Fruit fly (Drosophila melanogaster) whole organism, prepupa: ENCODE measurements around the gene CG1503.

Experiments used
- CG11294 ChIP-seq: fragments of 200-800 bp; sonication (Bioruptor generic); IDR thresholded peaks from 2 replicates; pipeline ENCODE4 v1.3.6; 2022; ENCODE audit warnings: missing biosample characterization, missing genetic modification characterization
- CG11762 ChIP-seq: fragments of 200-800 bp; sonication (Bioruptor generic); optimal IDR thresholded peaks from 3 replicates; lab custom pipeline; 2016; ENCODE audit warnings: missing biosample characterization, missing genetic modification characterization; ENCODE audit not compliant: insufficient read depth
- CG15336 ChIP-seq: fragments of 200-800 bp; sonication (Bioruptor generic); IDR thresholded peaks from 2 replicates; pipeline ENCODE4 v1.3.6; 2022; ENCODE audit warnings: missing biosample characterization, missing genetic modification characterization
- CG1621 ChIP-seq: fragments of 200-800 bp; sonication (Bioruptor generic); optimal IDR thresholded peaks from 3 replicates; lab custom pipeline; 2018; ENCODE audit warnings: missing biosample characterization, mild to moderate bottlenecking, missing genetic modification characterization
- CG3032 ChIP-seq: fragments of 200-800 bp; optimal IDR thresholded peaks from 2 replicates; lab custom pipeline; 2019; ENCODE audit warnings: missing biosample characterization, mild to moderate bottlenecking, missing genetic modification characterization, moderate library complexity
- CG32006 ChIP-seq: fragments of 200-800 bp; sonication (Bioruptor generic); optimal IDR thresholded peaks from 3 replicates; lab custom pipeline; 2017; ENCODE audit warnings: missing biosample characterization, mild to moderate bottlenecking, missing genetic modification characterization
- CG3919 ChIP-seq: fragments of 200-800 bp; sonication (Bioruptor generic); optimal IDR thresholded peaks from 3 replicates; lab custom pipeline; 2016; ENCODE audit warnings: missing biosample characterization, missing genetic modification characterization
- CG4318 ChIP-seq: fragments of 200-800 bp; sonication (Bioruptor generic); optimal IDR thresholded peaks from 3 replicates; lab custom pipeline; 2017; ENCODE audit warnings: missing biosample characterization, mild to moderate bottlenecking, missing genetic modification characterization
- CG6163 ChIP-seq: fragments of 200-800 bp; sonication (Bioruptor generic); IDR thresholded peaks from 3 replicates; pipeline ENCODE4 v1.3.6; 2022; ENCODE audit warnings: missing biosample characterization, missing genetic modification characterization
- CG6276 ChIP-seq: fragments of 200-800 bp; sonication (Bioruptor generic); optimal IDR thresholded peaks from 2 replicates; lab custom pipeline; 2017; ENCODE audit warnings: missing biosample characterization, mild to moderate bottlenecking, missing genetic modification characterization
- CG6808 ChIP-seq: fragments of 200-800 bp; sonication (Bioruptor generic); optimal IDR thresholded peaks from 3 replicates; lab custom pipeline; 2017; ENCODE audit warnings: missing biosample characterization, missing genetic modification characterization, mild to moderate bottlenecking, moderate library complexity, missing genetic modification reagents
- CG6854 ChIP-seq: fragments of 200-800 bp; sonication (Bioruptor generic); optimal IDR thresholded peaks from 2 replicates; lab custom pipeline; 2017; ENCODE audit warnings: missing biosample characterization, mild to moderate bottlenecking, missing genetic modification characterization
- CG8119 ChIP-seq: fragments of 200-800 bp; sonication (Bioruptor generic); IDR thresholded peaks from 3 replicates; pipeline ENCODE4 v1.3.6; 2022; ENCODE audit warnings: missing biosample characterization, missing genetic modification characterization
- CG8319 ChIP-seq: fragments of 200-800 bp; sonication (Bioruptor generic); optimal IDR thresholded peaks from 3 replicates; lab custom pipeline; 2016; ENCODE audit warnings: missing biosample characterization, missing genetic modification characterization
- CG8632 ChIP-seq: fragments of 200-800 bp; sonication (Bioruptor generic); optimal IDR thresholded peaks from 3 replicates; lab custom pipeline; 2016; ENCODE audit warnings: missing biosample characterization, missing genetic modification characterization
- CG9139 ChIP-seq: fragments of 200-800 bp; sonication (Bioruptor generic); optimal IDR thresholded peaks from 3 replicates; lab custom pipeline; 2017; ENCODE audit warnings: missing biosample characterization, mild to moderate bottlenecking, missing genetic modification characterization
- Eip78C ChIP-seq: fragments of 200-800 bp; sonication (Bioruptor generic); peaks from one replicate; lab custom pipeline; 2016; ENCODE audit warnings: missing biosample characterization, missing genetic modification characterization
- Eip93F ChIP-seq: fragments of 200-800 bp; sonication (Bioruptor generic); optimal IDR thresholded peaks from 2 replicates; lab custom pipeline; 2016; ENCODE audit warnings: missing biosample characterization, mild to moderate bottlenecking, missing genetic modification characterization
- Ets21C ChIP-seq: fragments of 200-800 bp; sonication (Bioruptor generic); optimal IDR thresholded peaks from 3 replicates; lab custom pipeline; 2016; ENCODE audit warnings: missing biosample characterization, missing genetic modification characterization
- Ets96B ChIP-seq: fragments of 200-800 bp; optimal IDR thresholded peaks from 2 replicates; lab custom pipeline; 2019; ENCODE audit warnings: missing biosample characterization, mild to moderate bottlenecking, missing genetic modification characterization, moderate library complexity
- Hr38 ChIP-seq: sonication (Bioruptor generic); optimal IDR thresholded peaks from 2 replicates; lab custom pipeline; 2016; ENCODE audit warnings: missing biosample characterization, missing genetic modification characterization
- Hr39 ChIP-seq: fragments of 200-800 bp; sonication (Bioruptor generic); optimal IDR thresholded peaks from 2 replicates; lab custom pipeline; 2016; ENCODE audit warnings: missing biosample characterization, missing genetic modification characterization
- Hr4 ChIP-seq: fragments of 200-800 bp; sonication (Bioruptor generic); optimal IDR thresholded peaks from 3 replicates; lab custom pipeline; 2016; ENCODE audit warnings: missing biosample characterization, missing genetic modification characterization
- OdsH ChIP-seq: fragments of 200-800 bp; sonication (Bioruptor generic); optimal IDR thresholded peaks from 3 replicates; lab custom pipeline; 2016; ENCODE audit warnings: missing biosample characterization, missing genetic modification characterization
- Sox14 ChIP-seq: fragments of 200-800 bp; sonication (Bioruptor generic); optimal IDR thresholded peaks from 3 replicates; lab custom pipeline; 2016; ENCODE audit warnings: missing biosample characterization, missing genetic modification characterization
- acj6 ChIP-seq: fragments of 200-800 bp; sonication (Bioruptor generic); optimal IDR thresholded peaks from 3 replicates; lab custom pipeline; 2016; ENCODE audit warnings: missing biosample characterization, missing genetic modification characterization
- cyc ChIP-seq: fragments of 200-800 bp; sonication (Bioruptor generic); optimal IDR thresholded peaks from 3 replicates; lab custom pipeline; 2016; ENCODE audit warnings: missing biosample characterization, missing genetic modification characterization
- dsx ChIP-seq: fragments of 200-800 bp; optimal IDR thresholded peaks from 3 replicates; lab custom pipeline; 2019; ENCODE audit warnings: missing biosample characterization, mild to moderate bottlenecking, missing genetic modification characterization, moderate library complexity; ENCODE audit not compliant: poor library complexity, severe bottlenecking
- eg ChIP-seq: fragments of 200-800 bp; sonication (Bioruptor generic); IDR thresholded peaks from 3 replicates; pipeline ENCODE4 v1.3.6; 2022; ENCODE audit warnings: missing biosample characterization, missing genetic modification characterization
- fkh ChIP-seq: fragments of 200-800 bp; sonication (Bioruptor generic); optimal IDR thresholded peaks from 3 replicates; lab custom pipeline; 2017; ENCODE audit warnings: missing biosample characterization, mild to moderate bottlenecking, missing genetic modification characterization, moderate library complexity
- lz ChIP-seq: fragments of 200-800 bp; sonication (Bioruptor generic); optimal IDR thresholded peaks from 3 replicates; lab custom pipeline; 2016; ENCODE audit warnings: missing biosample characterization, missing genetic modification characterization
- net ChIP-seq: fragments of 200-800 bp; sonication (Bioruptor generic); optimal IDR thresholded peaks from 3 replicates; lab custom pipeline; 2016; ENCODE audit warnings: missing biosample characterization, missing genetic modification characterization
- salr ChIP-seq, 2 experiments: fragments of 200-800 bp; sonication (Bioruptor generic); optimal IDR thresholded peaks; 3 replicates each; lab custom pipeline; 2016 to 2018; ENCODE audit warnings: missing biosample characterization in 2 of 2, missing genetic modification characterization in 2 of 2, mild to moderate bottlenecking in 1 of 2
- spab ChIP-seq: fragments of 200-800 bp; sonication (Bioruptor generic); optimal IDR thresholded peaks from 2 replicates; lab custom pipeline; 2017; ENCODE audit warnings: missing biosample characterization, mild to moderate bottlenecking, missing genetic modification characterization, missing genetic modification reagents
- ss ChIP-seq, 2 experiments: fragments of 200-800 bp; sonication (Bioruptor generic); optimal IDR thresholded peaks; 2 replicates in 1 of 2; 3 replicates in 1 of 2; lab custom pipeline; 2017 to 2018; ENCODE audit warnings: mild to moderate bottlenecking in 2 of 2, missing biosample characterization in 2 of 2, missing genetic modification characterization in 2 of 2, moderate library complexity in 1 of 2
- svp ChIP-seq: fragments of 200-800 bp; sonication (Bioruptor generic); peaks from one replicate; lab custom pipeline; 2016; ENCODE audit warnings: missing biosample characterization, missing genetic modification characterization
- vri ChIP-seq: fragments of 200-800 bp; sonication (Bioruptor generic); optimal IDR thresholded peaks from 3 replicates; lab custom pipeline; 2016; ENCODE audit warnings: missing biosample characterization, mild to moderate bottlenecking, missing genetic modification characterization

CG1503 gene

dm6 chrX:21072953-21073352 lies 33.2 kb downstream of the CG1503 start (continued):
- TF ChIP-seq CG6276 (GFP tag; lab: Kevin White, UChicago) (peak; percentile 91), CG15336 (peak; percentile 92), CG8632 (GFP tag; lab: Kevin White, UChicago) (peak; percentile 80), Hr4 (GFP tag; lab: Kevin White, UChicago) (peak; percentile 89), CG8319 (peak; percentile 69), CG11294 (GFP tag; lab: Robert Waterston, UW) (peak; percentile 82), salr (GFP tag; optimal IDR thresholded peaks at IDR 0.05; lab: Kevin White, UChicago) (peak; percentile 72 to 75), CG8119 (GFP tag; lab: Robert Waterston, UW) (peak; percentile 92), CG6854 (GFP tag; lab: Kevin White, UChicago) (peak; percentile 64), Hr39 (GFP tag; lab: Kevin White, UChicago) (peak; percentile 80), CG3919 (GFP tag; lab: Kevin White, UChicago) (peak; percentile 87), cyc (peak; percentile 82), acj6 (GFP tag; lab: Kevin White, UChicago) (peak; percentile 87), CG6808 (peak; percentile 90), Ets21C (GFP tag; lab: Kevin White, UChicago) (peak; percentile 68), Hr38 (GFP tag; lab: Kevin White, UChicago) (no peak), CG11762 (peak; percentile 82), spab (peak; percentile 84), Eip93F (GFP tag; lab: Kevin White, UChicago) (peak; percentile 17), CG3032 (peak; percentile 87), CG4318 (GFP tag; lab: Kevin White, UChicago) (peak; percentile 77), CG6163 (GFP tag; lab: Robert Waterston, UW) (peak; percentile 89), CG9139 (peak; percentile 76), CG32006 (GFP tag; lab: Kevin White, UChicago) (peak; percentile 94)

dm6 chrX:21071693-21072357 lies 34.3 kb downstream of the CG1503 start:
- TF ChIP-seq lz (GFP tag; lab: Kevin White, UChicago), result no peak
- no peak for TF ChIP-seq eg (GFP tag; lab: Robert Waterston, UW)
- TF ChIP-seq CG6276 (GFP tag; lab: Kevin White, UChicago), result peak; percentile 24
- peak; percentile 19 for TF ChIP-seq net (GFP tag; lab: Kevin White, UChicago)
- TF ChIP-seq vri, result peak; percentile 32
- TF ChIP-seq CG9139, result peak; percentile 64
- 0 out of 3 replicates have a peak, but pooled peaks have one; percentile 19 for TF ChIP-seq CG8119 (GFP tag; lab: Robert Waterston, UW)
- TF ChIP-seq CG15336, result peak; percentile 39
- TF ChIP-seq ss (GFP tag; optimal IDR thresholded peaks at IDR 0.05; lab: Kevin White, UChicago), result peak; percentile 34 to 65
- TF ChIP-seq fkh (GFP tag; lab: Kevin White, UChicago), result peak; percentile 33
- TF ChIP-seq CG6854 (GFP tag; lab: Kevin White, UChicago), result peak; percentile 48
- TF ChIP-seq Eip93F (GFP tag; lab: Kevin White, UChicago), result peak; percentile 60
- no peak for TF ChIP-seq CG4318 (GFP tag; lab: Kevin White, UChicago)
- peak; percentile 25 for TF ChIP-seq CG6808
- peak; percentile 2 for TF ChIP-seq Ets96B (tag; lab: Kevin White, UChicago)
- TF ChIP-seq Eip78C (GFP tag; lab: Kevin White, UChicago), result peak; percentile 51
- TF ChIP-seq svp (GFP tag; lab: Kevin White, UChicago), result peak; percentile 77
- TF ChIP-seq CG6163 (GFP tag; lab: Robert Waterston, UW), result 0 out of 3 replicates have a peak, but pooled peaks have one; percentile 39
- TF ChIP-seq CG11294 (GFP tag; lab: Robert Waterston, UW), result no peak
- TF ChIP-seq CG1621, result peak; percentile 10
- peak; percentile 37 for TF ChIP-seq dsx (GFP tag; lab: Kevin White, UChicago)
- no peak for TF ChIP-seq OdsH (GFP tag; lab: Kevin White, UChicago)
- peak; percentile 35 for TF ChIP-seq Sox14
- TF ChIP-seq, all 60 proteins: peak for 18
